Worm (Caenorhabditis elegans): Measurements from ENCODE around the gene col-36.

Gene col-36

DNA sequence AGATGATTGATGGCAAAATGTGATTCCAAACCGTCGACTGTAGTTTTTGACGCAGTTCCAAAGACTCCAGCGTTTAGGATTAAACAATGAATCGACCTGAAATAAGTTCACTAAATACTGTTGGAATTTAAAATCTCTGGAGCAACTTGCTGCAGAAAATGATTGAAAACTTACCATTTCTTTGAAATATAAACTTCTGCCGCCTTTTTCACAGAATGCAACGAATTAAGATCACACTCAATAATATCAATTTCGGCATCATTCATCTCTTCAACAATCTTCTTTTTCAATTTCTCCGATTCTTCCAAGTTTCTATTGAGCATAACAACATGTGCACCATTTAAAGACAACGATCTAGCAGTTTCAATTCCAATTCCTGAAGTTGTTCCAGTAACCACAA, 39.0 kb upstream of the col-36 start:
- TF ChIP-seq cnd-1 (tag; optimal IDR thresholded peaks at IDR 0.05) (no peak), zip-8 (tag; optimal IDR thresholded peaks at IDR 0.05) (no peak), lsy-2 (tag; optimal IDR thresholded peaks at IDR 0.05) (no peak), unc-120 (tag; optimal IDR thresholded peaks at IDR 0.05; ENCODE audit: poor library complexity, severe bottlenecking) (no peak), blmp-1 (tag; optimal IDR thresholded peaks at IDR 0.05) (no peak), tbx-8 (GFP tag; optimal IDR thresholded peaks at IDR 0.05) (no peak), lin-32 (GFP tag; optimal IDR thresholded peaks at IDR 0.05) (no peak)

DNA sequence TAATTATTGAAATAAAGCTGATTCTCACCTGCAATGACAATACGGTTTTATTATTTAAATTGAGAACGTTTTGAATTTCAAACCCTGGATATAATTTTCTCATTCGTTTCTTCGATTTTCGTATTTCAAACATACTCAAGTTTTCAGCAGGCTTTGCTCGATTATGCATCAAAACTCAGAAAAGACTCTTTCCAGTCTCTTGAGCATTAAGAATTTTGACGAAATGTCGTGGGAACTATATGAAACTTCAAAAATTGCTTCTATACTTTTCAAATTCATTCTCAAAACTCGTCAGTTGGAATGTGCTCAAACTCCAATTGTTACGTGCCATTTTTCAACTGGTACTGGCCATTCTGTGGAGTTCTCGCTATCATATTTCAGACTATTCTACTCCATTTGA, 36.8 kb upstream of the col-36 start, which contains the start of gene srd-59:
Gene srd-59, plus strand, starts transcription at position 301 of the 400 bp plus-strand sequence.
- no peak for TF ChIP-seq bed-3 (GFP tag; optimal IDR thresholded peaks at IDR 0.05)
- TF ChIP-seq elt-3 (tag; optimal IDR thresholded peaks at IDR 0.05) = no peak
- TF ChIP-seq unc-62 (GFP tag; optimal IDR thresholded peaks at IDR 0.05) = no peak
- TF ChIP-seq ztf-11 (tag; optimal IDR thresholded peaks at IDR 0.05) = no peak
- no peak for TF ChIP-seq unc-39 (tag; optimal IDR thresholded peaks at IDR 0.05)
- TF ChIP-seq ceh-83 (GFP tag; optimal IDR thresholded peaks at IDR 0.05) = no peak
- TF ChIP-seq mab-5 (tag; optimal IDR thresholded peaks at IDR 0.05) = no peak
- no peak for TF ChIP-seq flh-1 (GFP tag; optimal IDR thresholded peaks at IDR 0.05)
- no peak for TF ChIP-seq nhr-2 (tag; optimal IDR thresholded peaks at IDR 0.05)

DNA sequence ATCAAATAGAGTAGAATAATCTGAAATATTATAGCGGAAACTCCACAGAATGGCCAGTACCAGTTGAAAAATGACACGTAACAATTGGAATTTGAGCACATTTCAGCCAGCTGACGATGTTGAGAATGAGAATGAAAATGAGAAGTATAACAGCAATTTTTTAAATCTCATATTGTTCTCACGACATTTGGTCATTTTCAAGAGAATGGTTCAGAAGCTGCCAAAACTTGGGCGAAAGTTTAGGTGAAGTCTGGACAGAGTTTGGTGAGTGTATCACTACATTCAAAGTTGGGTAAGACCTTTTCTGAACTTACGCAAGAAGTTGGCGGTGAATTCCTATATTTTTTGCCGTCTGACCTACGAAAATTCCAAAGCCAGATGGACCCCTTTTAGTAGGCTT, 36.3 kb upstream of the col-36 start, which contains the start of gene srd-58:
Gene srd-58, minus strand, starts transcription at position 101 of the 400 bp plus-strand sequence.
- TF ChIP-seq ham-2 (GFP tag; optimal IDR thresholded peaks at IDR 0.05) (no peak), blmp-1 (tag; optimal IDR thresholded peaks at IDR 0.05) (no peak), zip-8 (tag; optimal IDR thresholded peaks at IDR 0.05) (no peak), lin-13 (tag; optimal IDR thresholded peaks at IDR 0.05) (no peak), unc-62 (GFP tag; optimal IDR thresholded peaks at IDR 0.05) (no peak), lin-32 (GFP tag; optimal IDR thresholded peaks at IDR 0.05) (no peak), unc-120 (tag; optimal IDR thresholded peaks at IDR 0.05; ENCODE audit: poor library complexity, severe bottlenecking) (no peak), unc-39 (tag; optimal IDR thresholded peaks at IDR 0.05) (no peak)

DNA sequence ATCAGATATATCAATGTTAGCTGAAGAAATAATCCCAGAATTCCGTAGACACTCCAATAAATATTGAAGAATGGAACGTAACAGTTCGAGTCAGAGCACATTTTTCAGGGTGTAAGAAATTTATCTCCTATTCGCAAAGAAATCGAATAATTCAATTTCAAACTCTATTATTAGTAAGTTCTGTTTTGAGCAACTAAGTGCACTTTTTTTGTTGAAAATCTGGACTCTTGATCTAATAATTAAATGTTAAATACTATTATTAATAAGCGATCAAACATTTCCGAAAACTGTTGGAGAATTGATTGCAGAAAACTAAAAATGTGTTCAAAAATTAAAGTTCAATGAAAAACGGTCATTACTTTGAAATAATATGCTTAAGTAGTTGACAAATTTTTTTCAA, 34.5 kb upstream of the col-36 start, which contains the start of gene srd-56:
Gene srd-56, minus strand, starts transcription at position 101 of the 400 bp plus-strand sequence.
- no peak for TF ChIP-seq lsy-2 (tag; optimal IDR thresholded peaks at IDR 0.05)
- TF ChIP-seq drap-1 (GFP tag; optimal IDR thresholded peaks at IDR 0.05) = no peak
- no peak for TF ChIP-seq unc-62 (GFP tag; optimal IDR thresholded peaks at IDR 0.05)
- TF ChIP-seq unc-39 (tag; optimal IDR thresholded peaks at IDR 0.05) = no peak
- TF ChIP-seq bed-3 (GFP tag; optimal IDR thresholded peaks at IDR 0.05) = no peak
- TF ChIP-seq M03D4.4 (tag; optimal IDR thresholded peaks at IDR 0.05) = no peak
- TF ChIP-seq tbx-8 (GFP tag; optimal IDR thresholded peaks at IDR 0.05) = no peak
- TF ChIP-seq mls-2 (tag; optimal IDR thresholded peaks at IDR 0.05) = no peak
- TF ChIP-seq blmp-1 (tag; optimal IDR thresholded peaks at IDR 0.05) = no peak
- TF ChIP-seq lin-13 (tag; optimal IDR thresholded peaks at IDR 0.05) = no peak
- no peak for TF ChIP-seq nhr-2 (tag; optimal IDR thresholded peaks at IDR 0.05)
- TF ChIP-seq elt-3 (tag; optimal IDR thresholded peaks at IDR 0.05) = no peak
- TF ChIP-seq ham-2 (GFP tag; optimal IDR thresholded peaks at IDR 0.05) = no peak
- TF ChIP-seq ceh-83 (GFP tag; optimal IDR thresholded peaks at IDR 0.05) = no peak
- no peak for TF ChIP-seq hlh-1 (tag; optimal IDR thresholded peaks at IDR 0.05)
- no peak for TF ChIP-seq ces-1 (GFP tag; optimal IDR thresholded peaks at IDR 0.05)
- TF ChIP-seq sptf-1 (tag; optimal IDR thresholded peaks at IDR 0.05) = no peak
- TF ChIP-seq ztf-11 (tag; optimal IDR thresholded peaks at IDR 0.05) = no peak
- no peak for TF ChIP-seq zip-8 (tag; optimal IDR thresholded peaks at IDR 0.05)

DNA sequence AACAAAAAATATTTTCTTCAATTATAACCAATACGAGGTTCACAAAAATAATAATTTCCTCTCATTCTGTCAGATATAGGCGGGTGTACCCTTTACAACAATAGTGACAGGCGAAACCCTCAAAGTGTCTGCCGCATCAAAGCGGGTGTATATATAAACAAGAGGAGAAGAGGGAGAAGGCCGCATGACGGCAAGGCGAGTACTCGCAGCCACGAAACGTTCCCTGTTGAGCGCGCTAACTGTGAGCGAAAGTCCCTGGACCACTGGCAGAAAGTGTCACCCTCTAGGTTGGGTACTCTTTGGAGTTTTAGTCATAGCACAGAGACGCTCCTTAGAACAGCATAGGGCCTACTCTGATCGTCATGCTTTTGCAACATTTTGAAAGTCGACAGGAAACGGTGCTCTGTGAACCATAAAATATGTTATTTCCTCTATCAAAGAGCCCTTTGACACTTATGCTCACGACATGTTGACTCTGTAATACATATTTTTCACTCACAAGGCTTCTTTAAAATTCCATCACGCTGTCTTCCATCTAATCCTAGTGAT, 31.5 kb upstream of the col-36 start, which contains the start of gene pcrg-1:
Gene pcrg-1, plus strand, starts transcription at position 499 of the 549 bp plus-strand sequence.
- peak; percentile 92 for TF ChIP-seq ceh-83 (GFP tag; optimal IDR thresholded peaks at IDR 0.05)
- peak; percentile 59 for TF ChIP-seq pha-4 (tag; optimal IDR thresholded peaks at IDR 0.05)
- TF ChIP-seq nhr-76 (tag; optimal IDR thresholded peaks at IDR 0.05) = no peak
- peak; percentile 84 for TF ChIP-seq sem-2 (GFP tag; optimal IDR thresholded peaks at IDR 0.05)
- TF ChIP-seq ceh-39 (tag; optimal IDR thresholded peaks at IDR 0.05) = no peak
- peak; percentile 86 for TF ChIP-seq lin-32 (GFP tag; optimal IDR thresholded peaks at IDR 0.05)
- peak; percentile 21 for TF ChIP-seq unc-62 (GFP tag; optimal IDR thresholded peaks at IDR 0.05)
- TF ChIP-seq mep-1 (tag; optimal IDR thresholded peaks at IDR 0.05) = peak; percentile 73
- TF ChIP-seq lin-13 (tag; optimal IDR thresholded peaks at IDR 0.05) = peak; percentile 77
- TF ChIP-seq lsy-2 (tag; optimal IDR thresholded peaks at IDR 0.05) = peak; percentile 27
- no peak for TF ChIP-seq nhr-12 (tag; optimal IDR thresholded peaks at IDR 0.05)
- peak; percentile 97 for TF ChIP-seq mls-2 (tag; optimal IDR thresholded peaks at IDR 0.05)
- TF ChIP-seq elt-1 (tag; optimal IDR thresholded peaks at IDR 0.05; ENCODE audit: borderline replicate concordance, insufficient read depth) = peak; percentile 1
- peak; percentile 63 for TF ChIP-seq hlh-1 (tag; optimal IDR thresholded peaks at IDR 0.05)
- TF ChIP-seq bed-3 (GFP tag; optimal IDR thresholded peaks at IDR 0.05) = peak; percentile 83
- peak; percentile 25 for TF ChIP-seq unc-39 (tag; optimal IDR thresholded peaks at IDR 0.05)
- TF ChIP-seq tbx-8 (GFP tag; optimal IDR thresholded peaks at IDR 0.05) = peak; percentile 91
- peak; percentile 59 for TF ChIP-seq elt-3 (tag; optimal IDR thresholded peaks at IDR 0.05)
- no peak for TF ChIP-seq nhr-28 (tag; optimal IDR thresholded peaks at IDR 0.05)
- no peak for TF ChIP-seq blmp-1 (tag; optimal IDR thresholded peaks at IDR 0.05)
- TF ChIP-seq zip-8 (tag; optimal IDR thresholded peaks at IDR 0.05) = no peak
- peak; percentile 94 for TF ChIP-seq drap-1 (GFP tag; optimal IDR thresholded peaks at IDR 0.05)
- no peak for TF ChIP-seq nhr-2 (tag; optimal IDR thresholded peaks at IDR 0.05)
- TF ChIP-seq mab-5 (tag; optimal IDR thresholded peaks at IDR 0.05) = no peak
- peak; percentile 96 for TF ChIP-seq sptf-1 (tag; optimal IDR thresholded peaks at IDR 0.05)
- peak; percentile 82 for TF ChIP-seq flh-1 (GFP tag; optimal IDR thresholded peaks at IDR 0.05)
- no peak for TF ChIP-seq snpc-4 (tag; optimal IDR thresholded peaks at IDR 0.05)
- TF ChIP-seq ces-1 (GFP tag; optimal IDR thresholded peaks at IDR 0.05) = no peak
- peak; percentile 84 for TF ChIP-seq ceh-43 (GFP tag; optimal IDR thresholded peaks at IDR 0.05)
- no peak for TF ChIP-seq nhr-237 (tag; optimal IDR thresholded peaks at IDR 0.05)
- TF ChIP-seq ztf-11 (tag; optimal IDR thresholded peaks at IDR 0.05) = no peak
- TF ChIP-seq M03D4.4 (tag; optimal IDR thresholded peaks at IDR 0.05) = peak; percentile 92
- peak; percentile 95 for TF ChIP-seq cnd-1 (tag; optimal IDR thresholded peaks at IDR 0.05)
- peak; percentile 93 for TF ChIP-seq ham-2 (GFP tag; optimal IDR thresholded peaks at IDR 0.05)
- TF ChIP-seq unc-120 (tag; optimal IDR thresholded peaks at IDR 0.05; ENCODE audit: poor library complexity, severe bottlenecking) = peak; percentile 79

Data from whole organism, mixed stage, embryonic.